Fruit fly (Drosophila melanogaster): ENCODE data around the gene NTPase.

Gene NTPase

DNA sequence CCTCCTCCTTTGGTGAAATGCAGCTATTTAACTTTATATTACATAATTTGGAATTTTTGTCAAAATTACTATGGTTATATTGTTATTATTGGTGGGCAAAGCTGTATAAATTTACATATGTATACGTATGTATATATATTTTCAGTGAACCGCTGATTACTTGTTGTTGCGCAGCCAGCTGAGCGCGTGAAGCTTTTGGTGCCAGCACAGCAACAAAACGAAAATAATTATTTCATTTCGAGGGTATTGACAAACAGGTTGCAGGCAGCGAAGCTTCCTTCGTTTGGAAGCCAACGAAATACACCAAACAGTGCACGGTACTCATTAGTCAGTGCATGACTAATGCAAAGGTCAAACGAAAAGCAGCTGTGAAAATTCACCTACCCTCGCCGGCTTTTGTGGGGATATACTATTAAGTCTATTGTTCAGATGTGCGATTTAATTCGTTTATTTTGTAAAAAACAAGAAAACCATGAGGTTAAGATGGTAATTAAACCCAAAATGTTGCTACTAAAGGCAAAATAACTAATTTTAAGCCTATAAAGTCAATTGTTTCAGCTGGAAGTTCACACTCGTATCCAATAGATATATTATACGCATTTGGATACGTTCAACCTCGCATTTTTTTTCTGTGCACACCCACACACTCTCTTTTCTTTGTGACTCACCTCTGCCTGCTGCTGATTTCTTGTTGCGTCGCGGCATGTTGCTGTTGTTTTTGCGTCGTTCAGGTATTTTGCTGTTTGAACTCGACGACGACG is 12.5 kb downstream of the NTPase start (continued):
- TF ChIP-seq sens (GFP tag) (peak; percentile 85), emc (GFP tag; optimal IDR thresholded peaks at IDR 0.05) (no peak), CG34422 (GFP tag; IDR thresholded peaks at IDR 0.05) (no peak), CG7786 (GFP tag; optimal IDR thresholded peaks at IDR 0.05) (peak; percentile 9), CG18764 (GFP tag; optimal IDR thresholded peaks at IDR 0.05) (no peak), cas (GFP tag; IDR thresholded peaks at IDR 0.05) (no peak), CG13424 (tag; optimal IDR thresholded peaks at IDR 0.05) (peak; percentile 8), CG9797 (GFP tag; optimal IDR thresholded peaks at IDR 0.05) (no peak), hkb (optimal IDR thresholded peaks at IDR 0.05) (no peak), hkb (GFP tag; IDR thresholded peaks at IDR 0.05) (peak; percentile 17; the same call in 1 of the 2 replicates), HHEX (GFP tag; optimal IDR thresholded peaks at IDR 0.05) (no peak), CG14860 (GFP tag; IDR thresholded peaks at IDR 0.05; ENCODE audit: partially characterized antibody) (no peak), CG11085 (GFP tag; IDR thresholded peaks at IDR 0.05) (no peak), Gug (GFP tag; IDR thresholded peaks at IDR 0.05) (peak; percentile 9; the same call in 1 of the 4 replicates), lbe (GFP tag; optimal IDR thresholded peaks at IDR 0.05) (no peak), CG32772 (GFP tag; IDR thresholded peaks at IDR 0.05) (no peak), Ets65A (GFP tag) (peak; percentile 77), CG4404 (GFP tag; IDR thresholded peaks at IDR 0.05) (no peak), Elba2 (GFP tag; optimal IDR thresholded peaks at IDR 0.05) (no peak), Nf-YB (GFP tag; optimal IDR thresholded peaks at IDR 0.05) (no peak), ERR (GFP tag; optimal IDR thresholded peaks at IDR 0.05) (peak; percentile 11), luna (GFP tag; optimal IDR thresholded peaks at IDR 0.05) (peak; percentile 30), slou (GFP tag; optimal IDR thresholded peaks at IDR 0.05) (peak; percentile 32), yki (optimal IDR thresholded peaks at IDR 0.05) (no peak), CG1024 (GFP tag; IDR thresholded peaks at IDR 0.05) (0 out of 2 replicates have a peak, but pooled peaks have one; percentile 23), row (GFP tag; IDR thresholded peaks at IDR 0.05) (peak; percentile 49; the same call in 2 of the 3 replicates), Deaf1 (tag; optimal IDR thresholded peaks at IDR 0.05) (no peak), CG6854 (GFP tag; optimal IDR thresholded peaks at IDR 0.05) (peak; percentile 65), CHES-1-like (GFP tag; optimal IDR thresholded peaks at IDR 0.05) (peak; percentile 2), Sox102F (GFP tag; optimal IDR thresholded peaks at IDR 0.05) (peak; percentile 38), CG9876 (GFP tag; optimal IDR thresholded peaks at IDR 0.05) (no peak), seq (GFP tag; IDR thresholded peaks at IDR 0.05) (0 out of 2 replicates have a peak, but pooled peaks have one; percentile 30), ken (GFP tag; IDR thresholded peaks at IDR 0.05) (no peak), NC2α (GFP tag; optimal IDR thresholded peaks at IDR 0.05) (no peak), Med (GFP tag) (peak; percentile 79), CG7839 (tag; optimal IDR thresholded peaks at IDR 0.05) (peak; percentile 29), HLH4C (GFP tag; IDR thresholded peaks at IDR 0.05; ENCODE audit: partially characterized antibody) (no peak), ftz-f1 (GFP tag; optimal IDR thresholded peaks at IDR 0.05) (no peak), CG15696 (tag; optimal IDR thresholded peaks at IDR 0.05) (no peak), stwl (tag; optimal IDR thresholded peaks at IDR 0.05) (no peak), Dip3 (GFP tag; optimal IDR thresholded peaks at IDR 0.05) (no peak), Antp (GFP tag; optimal IDR thresholded peaks at IDR 0.05) (peak; percentile 4), sr (GFP tag; IDR thresholded peaks at IDR 0.05) (peak; percentile 66; the same call in 1 of the 3 replicates), Sox100B (GFP tag; optimal IDR thresholded peaks at IDR 0.05) (peak; percentile 26), CG9609 (GFP tag; optimal IDR thresholded peaks at IDR 0.05) (peak; percentile 11), corto (GFP tag; optimal IDR thresholded peaks at IDR 0.05) (no peak), CG6175 (GFP tag; IDR thresholded peaks at IDR 0.05) (no peak), pum (GFP tag; optimal IDR thresholded peaks at IDR 0.05) (peak; percentile 12), CG11504 (tag; optimal IDR thresholded peaks at IDR 0.05) (peak; percentile 39), CG12299 (tag; optimal IDR thresholded peaks at IDR 0.05) (no peak), slbo (GFP tag; IDR thresholded peaks at IDR 0.05) (peak; percentile 51)

Data from whole organism, embryonic.